Fruit fly (Drosophila melanogaster) whole organism, embryonic: ENCODE data around the gene CSN1b.

Experiments
- BEAF-32 ChIP-seq: fragments of 200-800 bp; sonication (Bioruptor generic); optimal IDR thresholded peaks from 3 replicates; lab custom pipeline; 2017; ENCODE audit warnings: missing biosample characterization, missing genetic modification characterization, mild to moderate bottlenecking, moderate library complexity, missing genetic modification reagents
- Bteb2 ChIP-seq: fragments of 200-800 bp; sonication (Bioruptor generic); optimal IDR thresholded peaks from 2 replicates; lab custom pipeline; 2016; ENCODE audit warnings: missing biosample characterization, missing genetic modification characterization
- CG10654 ChIP-seq: fragments of 200-800 bp; sonication (Bioruptor generic); optimal IDR thresholded peaks from 2 replicates; lab custom pipeline; 2016; ENCODE audit warnings: missing biosample characterization, missing genetic modification characterization
- CG12071 ChIP-seq: fragments of 200-800 bp; sonication (Bioruptor generic); optimal IDR thresholded peaks from 3 replicates; lab custom pipeline; 2018; ENCODE audit warnings: missing biosample characterization, mild to moderate bottlenecking, missing genetic modification characterization
- CG14965 ChIP-seq: fragments of 200-800 bp; sonication (Bioruptor generic); optimal IDR thresholded peaks from 2 replicates; lab custom pipeline; 2016; ENCODE audit warnings: missing biosample characterization, missing genetic modification characterization, borderline replicate concordance
- CG16813 ChIP-seq: fragments of 200-800 bp; sonication (Bioruptor generic); IDR thresholded peaks from 3 replicates; pipeline ENCODE4 v1.3.6; 2022; ENCODE audit warnings: missing biosample characterization, missing genetic modification characterization; ENCODE audit not compliant: partially characterized antibody
- CG17612 ChIP-seq: fragments of 200-800 bp; sonication (Bioruptor generic); IDR thresholded peaks from 2 replicates; pipeline ENCODE4 v1.3.6; 2022; ENCODE audit warnings: missing biosample characterization, missing genetic modification characterization
- CG2875 ChIP-seq: fragments of 200-800 bp; sonication (Bioruptor generic); optimal IDR thresholded peaks from 2 replicates; lab custom pipeline; 2017; ENCODE audit warnings: missing biosample characterization, mild to moderate bottlenecking, missing genetic modification characterization, missing genetic modification reagents
- CG32532 ChIP-seq: fragments of 200-800 bp; sonication (Bioruptor generic); IDR thresholded peaks from 2 replicates; pipeline ENCODE4 v1.3.6; 2022; ENCODE audit warnings: missing biosample characterization, missing genetic modification characterization
- CG3281 ChIP-seq: fragments of 200-800 bp; sonication (Bioruptor generic); optimal IDR thresholded peaks from 3 replicates; lab custom pipeline; 2017; ENCODE audit warnings: missing biosample characterization, mild to moderate bottlenecking, missing genetic modification characterization
- CG3847 ChIP-seq: fragments of 200-800 bp; sonication (Bioruptor generic); IDR thresholded peaks from 2 replicates; pipeline ENCODE4 v1.3.6; 2022; ENCODE audit warnings: missing biosample characterization, missing genetic modification characterization
- CG6791 ChIP-seq: fragments of 200-800 bp; sonication (Bioruptor generic); IDR thresholded peaks from 3 replicates; pipeline ENCODE4 v1.3.6; 2022; ENCODE audit warnings: missing biosample characterization, missing genetic modification characterization; ENCODE audit not compliant: partially characterized antibody
- CG7963 ChIP-seq: fragments of 200-800 bp; sonication (Bioruptor generic); IDR thresholded peaks from 3 replicates; pipeline ENCODE4 v1.3.6; 2022; ENCODE audit warnings: missing biosample characterization, missing genetic modification characterization; ENCODE audit not compliant: partially characterized antibody
- CTCF ChIP-seq: fragments of 200-800 bp; sonication (Bioruptor generic); optimal IDR thresholded peaks from 2 replicates; lab custom pipeline; 2017; ENCODE audit warnings: missing biosample characterization, mild to moderate bottlenecking, missing genetic modification characterization, moderate library complexity
- Doc3 ChIP-seq: fragments of 200-800 bp; sonication (Bioruptor generic); IDR thresholded peaks from 3 replicates; pipeline ENCODE4 v1.3.6; 2022; ENCODE audit warnings: missing biosample characterization, missing genetic modification characterization; ENCODE audit not compliant: partially characterized antibody
- Elba2 ChIP-seq: fragments of 200-800 bp; sonication (Bioruptor generic); optimal IDR thresholded peaks from 3 replicates; lab custom pipeline; 2016; ENCODE audit warnings: missing biosample characterization, missing genetic modification characterization
- Hey ChIP-seq: fragments of 200-800 bp; sonication (Bioruptor generic); optimal IDR thresholded peaks from 3 replicates; lab custom pipeline; 2018; ENCODE audit warnings: missing biosample characterization, mild to moderate bottlenecking, missing genetic modification characterization
- Xbp1 ChIP-seq: fragments of 200-800 bp; sonication (Bioruptor generic); optimal IDR thresholded peaks from 3 replicates; lab custom pipeline; 2016; ENCODE audit warnings: missing biosample characterization, mild to moderate bottlenecking, missing genetic modification characterization
- cwo ChIP-seq: fragments of 200-800 bp; sonication (Bioruptor generic); optimal IDR thresholded peaks from 3 replicates; lab custom pipeline; 2017; ENCODE audit warnings: missing biosample characterization, missing genetic modification characterization, mild to moderate bottlenecking, moderate library complexity, missing genetic modification reagents
- exex ChIP-seq: fragments of 200-800 bp; sonication (Bioruptor generic); optimal IDR thresholded peaks from 4 replicates; lab custom pipeline; 2018; ENCODE audit warnings: missing biosample characterization, mild to moderate bottlenecking, missing genetic modification characterization, moderate library complexity
- fru ChIP-seq: fragments of >200 bp; optimal IDR thresholded peaks from 2 replicates; lab custom pipeline; 2017
- ind ChIP-seq: fragments of 200-800 bp; sonication (Bioruptor generic); optimal IDR thresholded peaks from 3 replicates; lab custom pipeline; 2016; ENCODE audit warnings: missing biosample characterization, missing genetic modification characterization
- lab ChIP-seq: fragments of 200-800 bp; sonication (Bioruptor generic); optimal IDR thresholded peaks from 3 replicates; lab custom pipeline; 2017; ENCODE audit warnings: missing biosample characterization, missing genetic modification characterization, mild to moderate bottlenecking, moderate library complexity, missing genetic modification reagents
- lmd ChIP-seq: fragments of 200-800 bp; sonication (Bioruptor generic); IDR thresholded peaks from 2 replicates; pipeline ENCODE4 v1.3.6; 2022; ENCODE audit warnings: missing biosample characterization, missing genetic modification characterization
- luna ChIP-seq: fragments of 200-800 bp; sonication (Bioruptor generic); optimal IDR thresholded peaks from 2 replicates; lab custom pipeline; 2016; ENCODE audit warnings: missing biosample characterization, missing genetic modification characterization
- mirr ChIP-seq: fragments of 200-800 bp; sonication (Bioruptor generic); optimal IDR thresholded peaks from 3 replicates; lab custom pipeline; 2018; ENCODE audit warnings: missing biosample characterization, mild to moderate bottlenecking, missing genetic modification characterization
- pfk ChIP-seq: fragments of 200-800 bp; sonication (Bioruptor generic); optimal IDR thresholded peaks from 2 replicates; lab custom pipeline; 2018; ENCODE audit warnings: missing biosample characterization, mild to moderate bottlenecking, missing genetic modification characterization, moderate library complexity
- pnt ChIP-seq: fragments of 200-800 bp; sonication (Bioruptor generic); optimal IDR thresholded peaks from 3 replicates; lab custom pipeline; 2016; ENCODE audit warnings: missing biosample characterization, missing genetic modification characterization
- ranshi ChIP-seq: fragments of 200-800 bp; sonication (Bioruptor generic); IDR thresholded peaks from 2 replicates; pipeline ENCODE4 v1.3.6; 2022; ENCODE audit warnings: missing biosample characterization, missing genetic modification characterization
- slou ChIP-seq: fragments of 200-800 bp; sonication (Bioruptor generic); optimal IDR thresholded peaks from 3 replicates; lab custom pipeline; 2016; ENCODE audit warnings: missing biosample characterization, missing genetic modification characterization
- ssp ChIP-seq: fragments of 200-800 bp; sonication (Bioruptor generic); IDR thresholded peaks from 2 replicates; pipeline ENCODE4 v1.3.6; 2022; ENCODE audit warnings: missing biosample characterization, missing genetic modification characterization
- tin ChIP-seq: fragments of 200-800 bp; sonication (Bioruptor generic); optimal IDR thresholded peaks from 3 replicates; lab custom pipeline; 2016; ENCODE audit warnings: missing biosample characterization, missing genetic modification characterization
- tx ChIP-seq: fragments of 200-800 bp; sonication (Bioruptor generic); optimal IDR thresholded peaks from 2 replicates; lab custom pipeline; 2016; ENCODE audit warnings: missing biosample characterization, missing genetic modification characterization
- zen2 ChIP-seq: fragments of 200-800 bp; sonication (Bioruptor generic); IDR thresholded peaks from 3 replicates; pipeline ENCODE4 v1.3.6; 2022; ENCODE audit warnings: missing biosample characterization, missing genetic modification characterization; ENCODE audit not compliant: partially characterized antibody
- zf30C ChIP-seq: fragments of 200-800 bp; sonication (Bioruptor generic); optimal IDR thresholded peaks from 3 replicates; lab custom pipeline; 2018; ENCODE audit warnings: missing biosample characterization, mild to moderate bottlenecking, missing genetic modification characterization

Gene CSN1b

DNA sequence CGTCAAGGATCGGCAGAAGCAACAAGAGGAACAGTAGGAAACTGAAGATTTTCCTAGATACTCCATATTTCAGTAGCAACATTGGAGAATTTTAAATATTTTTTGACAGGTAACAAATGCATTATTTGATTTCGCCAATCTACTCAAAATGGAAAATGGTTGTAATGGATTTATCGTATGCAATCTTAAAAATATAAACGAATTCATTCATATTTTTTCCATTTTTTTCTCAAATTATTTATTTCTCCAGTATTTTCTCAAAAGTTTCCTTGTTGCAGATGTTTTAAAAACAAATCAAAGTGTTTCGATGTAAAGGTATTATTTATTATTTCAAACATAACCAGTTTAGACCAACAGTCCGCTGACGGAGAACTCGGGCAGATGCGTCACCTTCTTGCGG, 15.5 kb upstream of the CSN1b start, which contains the start of gene CG18223 (continued):
- TF ChIP-seq pfk, result no peak
- no peak for TF ChIP-seq CG16813 (GFP tag; lab: Robert Waterston, UW)
- TF ChIP-seq fru (lab: Kevin White, UChicago), result no peak
- no peak for TF ChIP-seq CG10654 (GFP tag; lab: Kevin White, UChicago)
- no peak for TF ChIP-seq ind (GFP tag; lab: Kevin White, UChicago)
- TF ChIP-seq BEAF-32 (GFP tag; lab: Kevin White, UChicago), result no peak
- no peak for TF ChIP-seq Xbp1 (GFP tag; lab: Kevin White, UChicago)
- no peak for TF ChIP-seq Bteb2 (GFP tag; lab: Kevin White, UChicago)

DNA sequence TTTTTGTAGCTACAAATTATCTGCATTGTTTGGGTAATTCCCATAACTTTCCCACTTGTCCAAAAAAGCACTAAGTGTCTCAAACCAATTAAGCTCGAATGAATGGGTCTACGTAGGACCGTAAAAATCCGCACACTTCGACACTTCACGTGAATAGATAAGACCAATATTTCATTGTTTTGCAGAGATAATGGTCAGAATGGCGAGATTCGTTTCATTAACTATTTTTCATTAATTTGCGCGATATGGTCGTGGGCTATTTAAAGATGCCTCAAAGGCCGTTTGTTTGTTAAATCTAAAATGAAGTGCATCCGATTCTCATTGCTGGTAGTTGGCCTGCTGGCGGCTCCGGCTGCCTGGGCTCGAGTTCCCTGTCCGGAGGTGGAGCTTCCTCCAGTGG, 12.6 kb upstream of the CSN1b start, which contains the start of gene CG6839:
Gene CG6839 (plus strand): TSS at position 301 of the 400 bp plus-strand sequence.
- TF ChIP-seq CG3847 (GFP tag; lab: Robert Waterston, UW) (no peak), luna (no peak), CG12071 (GFP tag; lab: Kevin White, UChicago) (no peak), zen2 (GFP tag; lab: Robert Waterston, UW) (no peak), exex (tag; lab: Kevin White, UChicago) (peak; percentile 75), lab (GFP tag; lab: Kevin White, UChicago) (no peak), mirr (GFP tag; lab: Kevin White, UChicago) (peak; percentile 43), CG2875 (GFP tag; lab: Kevin White, UChicago) (no peak), Hey (tag; lab: Kevin White, UChicago) (peak; percentile 29), CG32532 (no peak), Elba2 (no peak), CG14965 (GFP tag; lab: Kevin White, UChicago) (no peak), cwo (peak; percentile 18), tin (GFP tag; lab: Kevin White, UChicago) (no peak), zf30C (GFP tag; lab: Kevin White, UChicago) (no peak)

DNA sequence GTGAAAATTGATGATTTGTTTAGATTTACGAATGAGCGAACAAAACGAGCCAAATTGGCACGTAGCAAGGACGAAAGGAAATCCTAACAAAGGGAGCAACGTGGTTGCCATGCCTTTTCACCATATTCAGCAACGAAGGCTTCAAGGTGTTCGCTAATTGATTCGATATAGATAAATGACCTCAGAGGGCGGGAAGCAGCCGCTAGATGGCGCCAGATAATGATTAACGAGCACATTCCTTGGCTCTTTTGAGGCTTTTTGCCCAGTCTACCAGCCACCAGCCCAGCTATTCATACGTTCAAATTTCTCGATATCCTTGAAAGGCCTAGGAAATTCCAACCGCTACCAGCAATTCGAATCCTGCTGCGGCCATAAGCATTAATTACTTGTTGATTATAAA, 11.7 kb upstream of the CSN1b start:
- no peak for TF ChIP-seq Doc3 (GFP tag; lab: Robert Waterston, UW)
- TF ChIP-seq pnt, result no peak
- TF ChIP-seq CG3281, result no peak
- 0 out of 3 replicates have a peak, but pooled peaks have one; percentile 22 for TF ChIP-seq CG7963
- peak; percentile 77 for TF ChIP-seq CTCF (GFP tag; lab: Kevin White, UChicago)

DNA sequence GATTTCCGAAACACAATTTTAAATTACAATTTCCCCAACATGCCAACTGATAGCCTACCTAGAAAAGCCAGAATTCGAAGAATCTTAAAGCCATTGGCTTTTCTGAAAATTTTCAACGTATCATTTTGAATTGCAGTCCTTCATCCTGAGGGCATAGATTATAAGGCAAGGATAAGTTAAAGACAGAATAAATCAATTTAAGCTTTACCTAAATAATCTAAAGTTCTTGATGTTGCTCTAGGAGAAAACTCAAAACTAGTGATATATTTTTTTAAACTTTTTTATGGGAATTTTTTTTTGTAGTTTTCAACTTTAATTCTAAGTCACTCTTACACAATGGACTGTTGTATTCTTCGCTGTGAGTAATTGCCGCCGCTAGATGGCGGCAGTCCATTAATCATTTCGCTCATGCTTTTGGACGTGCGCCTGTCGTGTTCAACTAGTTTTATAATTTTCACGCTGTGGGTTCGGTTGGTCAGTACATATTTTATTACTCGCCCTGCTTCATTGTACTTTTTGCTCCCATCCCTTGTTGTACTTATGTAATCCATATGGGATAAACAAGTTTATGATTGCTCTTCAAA, 9.5 kb upstream of the CSN1b start, which contains the start of gene COX6AL2:
Gene COX6AL2 (minus strand): TSS at position 51 of the 584 bp plus-strand sequence.
- TF ChIP-seq CTCF (GFP tag; lab: Kevin White, UChicago) (peak; percentile 83), tx (no peak), ranshi (GFP tag; lab: Robert Waterston, UW) (0 out of 2 replicates have a peak, but pooled peaks have one; percentile 6), slou (GFP tag; lab: Kevin White, UChicago) (no peak), CG17612 (GFP tag; lab: Robert Waterston, UW) (no peak), lmd (GFP tag; lab: Robert Waterston, UW) (0 out of 2 replicates have a peak, but pooled peaks have one; percentile 5)

DNA sequence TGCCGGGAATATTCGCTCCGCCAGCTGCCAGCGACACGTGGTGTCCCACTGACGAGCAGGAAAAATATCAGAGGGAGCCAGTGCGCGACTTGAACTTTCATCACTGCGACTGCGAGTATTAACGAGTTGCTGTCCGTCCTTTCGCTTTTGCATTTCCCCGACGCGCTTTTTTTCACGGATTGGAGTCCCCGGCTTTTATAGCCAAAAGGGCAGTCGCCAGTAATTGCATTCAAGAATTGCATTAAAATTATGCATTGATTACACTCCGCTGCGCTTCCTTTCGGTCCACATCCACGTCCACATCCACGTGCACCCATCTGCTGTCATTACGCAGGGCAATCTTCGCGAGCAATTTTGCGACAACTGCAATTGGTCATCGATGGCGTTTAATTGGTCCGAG, 6.4 kb upstream of the CSN1b start, which contains the start of gene Ir75d:
Gene Ir75d (minus strand): TSS at position 101 of the 400 bp plus-strand sequence.
- TF ChIP-seq CG6791 (GFP tag; lab: Robert Waterston, UW) (0 out of 3 replicates have a peak, but pooled peaks have one; percentile 18), ssp (GFP tag; lab: Robert Waterston, UW) (no peak)
